Worm (Caenorhabditis elegans) whole organism, young adult: ENCODE measurements around the gene vrk-1.

Experiments
- B0035.1 ChIP-seq: sonication (generic microtip); optimal IDR thresholded peaks from 2 replicates; lab custom pipeline; 2016; ENCODE audit warnings: missing genetic modification characterization, mild to moderate bottlenecking, missing compliant biosample characterization, missing genotype, missing genetic modification reagents
- B0261.1 ChIP-seq: sonication (generic microtip); optimal IDR thresholded peaks from 2 replicates; lab custom pipeline; 2016; ENCODE audit warnings: mild to moderate bottlenecking, missing genetic modification characterization, moderate library complexity, missing compliant biosample characterization
- B0336.3 ChIP-seq: fragments of 200-800 bp; sonication (Bioruptor generic); IDR thresholded peaks from 2 replicates; pipeline ENCODE4 v1.3.6; 2022; ENCODE audit warnings: missing genetic modification characterization, missing compliant biosample characterization
- C06A6.2 ChIP-seq: fragments of 200-800 bp; sonication (Bioruptor generic); conservative IDR thresholded peaks from 2 replicates; pipeline ENCODE4 v1.3.6; 2022; ENCODE audit warnings: missing genetic modification characterization, missing compliant biosample characterization
- D2030.7 ChIP-seq: fragments of 200-800 bp; sonication (Bioruptor generic); IDR thresholded peaks from 2 replicates; pipeline ENCODE4 v1.3.6; 2022; ENCODE audit warnings: missing genetic modification reagents, missing genetic modification characterization, missing compliant biosample characterization
- F23B12.7 ChIP-seq: sonication (generic microtip); optimal IDR thresholded peaks from 2 replicates; lab custom pipeline; 2017; ENCODE audit warnings: missing genetic modification characterization, mild to moderate bottlenecking, missing compliant biosample characterization, antibody characterized with exemption, moderate library complexity; ENCODE audit not compliant: insufficient read depth
- F33H1.4 ChIP-seq: fragments of 200-800 bp; sonication (Bioruptor generic); IDR thresholded peaks from 2 replicates; pipeline ENCODE4 v1.3.6; 2022; ENCODE audit warnings: missing genetic modification reagents, missing genetic modification characterization, missing compliant biosample characterization
- F52B5.7 ChIP-seq: sonication (generic microtip); optimal IDR thresholded peaks from 2 replicates; lab custom pipeline; 2016; ENCODE audit warnings: mild to moderate bottlenecking, missing genetic modification characterization, missing compliant biosample characterization
- F55B11.4 ChIP-seq: sonication (generic microtip); optimal IDR thresholded peaks from 2 replicates; lab custom pipeline; 2016; ENCODE audit warnings: missing compliant biosample characterization, missing genetic modification characterization, borderline replicate concordance; ENCODE audit not compliant: insufficient read depth
- F57A8.1 ChIP-seq: fragments of 200-800 bp; sonication (Bioruptor generic); optimal IDR thresholded peaks from 2 replicates; lab custom pipeline; 2018; ENCODE audit warnings: mild to moderate bottlenecking, missing genetic modification characterization, moderate library complexity, missing compliant biosample characterization
- T26A5.8 ChIP-seq: sonication (generic microtip); optimal IDR thresholded peaks from 2 replicates; lab custom pipeline; 2016; ENCODE audit warnings: missing genetic modification characterization, missing compliant biosample characterization
- Y67H2A.10 ChIP-seq: fragments of 200-800 bp; sonication (Bioruptor generic); conservative IDR thresholded peaks from 2 replicates; pipeline ENCODE4 v1.3.6; 2022; ENCODE audit warnings: missing genetic modification reagents, missing genetic modification characterization, missing compliant biosample characterization
- ZK185.1 ChIP-seq: sonication (generic microtip); optimal IDR thresholded peaks from 2 replicates; lab custom pipeline; 2016; ENCODE audit warnings: mild to moderate bottlenecking, missing genetic modification characterization, missing compliant biosample characterization; ENCODE audit not compliant: poor library complexity, severe bottlenecking
- aptf-2 ChIP-seq: fragments of 200-800 bp; sonication (Bioruptor generic); conservative IDR thresholded peaks from 2 replicates; pipeline ENCODE4 v1.3.6; 2022; ENCODE audit warnings: missing genetic modification reagents, missing genetic modification characterization, missing compliant biosample characterization
- attf-5 ChIP-seq: fragments of 200-800 bp; sonication (Bioruptor generic); optimal IDR thresholded peaks from 2 replicates; lab custom pipeline; 2018; ENCODE audit warnings: mild to moderate bottlenecking, missing genetic modification characterization, missing compliant biosample characterization
- bed-1 ChIP-seq: fragments of 200-800 bp; sonication (Bioruptor generic); IDR thresholded peaks from 2 replicates; pipeline ENCODE4 v1.3.6; 2022; ENCODE audit warnings: missing genetic modification reagents, missing genetic modification characterization, missing compliant biosample characterization
- ccch-3 ChIP-seq: fragments of 200-800 bp; sonication (Bioruptor generic); optimal IDR thresholded peaks from 2 replicates; lab custom pipeline; 2018; ENCODE audit warnings: mild to moderate bottlenecking, missing genetic modification characterization, missing compliant biosample characterization
- ceh-40 ChIP-seq: fragments of 200-800 bp; sonication (Bioruptor generic); IDR thresholded peaks from 2 replicates; pipeline ENCODE4 v1.3.6; 2022; ENCODE audit warnings: missing genetic modification characterization, missing compliant biosample characterization
- ceh-91 ChIP-seq: fragments of 200-800 bp; sonication (Bioruptor generic); IDR thresholded peaks from 2 replicates; pipeline ENCODE4 v1.3.6; 2022; ENCODE audit warnings: missing genetic modification reagents, missing genetic modification characterization, missing compliant biosample characterization
- chd-7 ChIP-seq: sonication (generic microtip); optimal IDR thresholded peaks from 2 replicates; lab custom pipeline; 2016; ENCODE audit warnings: mild to moderate bottlenecking, missing genetic modification characterization, moderate library complexity, missing compliant biosample characterization
- dpl-1 ChIP-seq: fragments of 150-350 bp; optimal IDR thresholded peaks from 2 replicates; lab custom pipeline; 2014; ENCODE audit warnings: missing biosample characterization, missing genetic modification reagents, missing genetic modification characterization
- efl-1 ChIP-seq: fragments of 150-350 bp; optimal IDR thresholded peaks from 2 replicates; lab custom pipeline; 2014; ENCODE audit warnings: missing biosample characterization, missing genetic modification reagents, missing genetic modification characterization
- egl-44 ChIP-seq: fragments of 200-800 bp; sonication (Bioruptor generic); IDR thresholded peaks from 2 replicates; pipeline ENCODE4 v1.3.6; 2022; ENCODE audit warnings: missing genetic modification reagents, missing genetic modification characterization, missing compliant biosample characterization
- fkh-3 ChIP-seq: sonication (generic microtip); optimal IDR thresholded peaks from 2 replicates; lab custom pipeline; 2016; ENCODE audit warnings: mild to moderate bottlenecking, missing genetic modification characterization, missing compliant biosample characterization
- hlh-26 ChIP-seq: fragments of 200-800 bp; sonication (Bioruptor generic); conservative IDR thresholded peaks from 2 replicates; pipeline ENCODE4 v1.3.6; 2022; ENCODE audit warnings: missing genetic modification reagents, missing genetic modification characterization, missing compliant biosample characterization
- hmg-1.2 ChIP-seq: fragments of 200-800 bp; sonication (Bioruptor generic); IDR thresholded peaks from 2 replicates; pipeline ENCODE4 v1.3.6; 2022; ENCODE audit warnings: missing genetic modification reagents, missing genetic modification characterization, missing compliant biosample characterization
- let-607 ChIP-seq, 2 experiments: fragments of 200-800 bp in 1 of 2; sonication (Bioruptor generic) in 1 of 2; sonication (generic microtip) in 1 of 2; optimal IDR thresholded peaks; 2 replicates each; lab custom pipeline; 2016 to 2018; ENCODE audit warnings: mild to moderate bottlenecking in 2 of 2, missing compliant biosample characterization in 2 of 2, missing genetic modification characterization in 2 of 2, moderate library complexity in 2 of 2, missing genotype in 1 of 2
- lin-26 ChIP-seq: fragments of 200-800 bp; sonication (Bioruptor generic); IDR thresholded peaks from 2 replicates; pipeline ENCODE4 v1.3.6; 2022; ENCODE audit warnings: missing genetic modification reagents, missing genetic modification characterization, missing compliant biosample characterization
- lin-35 ChIP-seq, 3 experiments: fragments of 150-350 bp in 2 of 3; sonication (generic microtip) in 1 of 3; optimal IDR thresholded peaks; 2 replicates each; lab custom pipeline; 2014 to 2018; ENCODE audit warnings: missing biosample characterization in 3 of 3, missing genetic modification characterization in 3 of 3, missing genetic modification reagents in 3 of 3
- lsl-1 ChIP-seq: fragments of 200-800 bp; sonication (Bioruptor generic); optimal IDR thresholded peaks from 2 replicates; lab custom pipeline; 2018; ENCODE audit warnings: mild to moderate bottlenecking, missing genetic modification characterization, moderate library complexity, missing compliant biosample characterization
- lsy-27 ChIP-seq: sonication (generic microtip); optimal IDR thresholded peaks from 2 replicates; lab custom pipeline; 2017; ENCODE audit warnings: missing genetic modification characterization, mild to moderate bottlenecking, missing compliant biosample characterization, antibody characterized with exemption, missing genotype, borderline replicate concordance; ENCODE audit not compliant: insufficient read depth
- madf-6 ChIP-seq: fragments of 200-800 bp; sonication (Bioruptor generic); IDR thresholded peaks from 2 replicates; pipeline ENCODE4 v1.3.6; 2022; ENCODE audit warnings: missing genetic modification reagents, missing genetic modification characterization, missing compliant biosample characterization
- madf-8 ChIP-seq: fragments of 200-800 bp; sonication (Bioruptor generic); conservative IDR thresholded peaks from 2 replicates; pipeline ENCODE4 v1.3.6; 2022; ENCODE audit warnings: missing genetic modification reagents, missing genetic modification characterization, missing compliant biosample characterization
- mxl-1 ChIP-seq: sonication (generic microtip); optimal IDR thresholded peaks from 2 replicates; lab custom pipeline; 2016; ENCODE audit warnings: missing genetic modification characterization, missing compliant biosample characterization
- nhr-120 ChIP-seq: fragments of 200-800 bp; sonication (Bioruptor generic); IDR thresholded peaks from 2 replicates; pipeline ENCODE4 v1.3.6; 2022; ENCODE audit warnings: missing genetic modification characterization, missing compliant biosample characterization
- pha-4 ChIP-seq: fragments of 150-350 bp; sonication (generic microtip); optimal IDR thresholded peaks from 2 replicates; lab custom pipeline; 2014; ENCODE audit warnings: missing biosample characterization, missing genetic modification reagents, missing genetic modification characterization
- repo-1 ChIP-seq: sonication (generic microtip); optimal IDR thresholded peaks from 2 replicates; lab custom pipeline; 2017; ENCODE audit warnings: mild to moderate bottlenecking, missing genetic modification characterization, missing compliant biosample characterization
- rpc-1 ChIP-seq, 2 experiments: fragments of 150-350 bp in 1 of 2; sonication (generic microtip) in 1 of 2; optimal IDR thresholded peaks; 2 replicates each; lab custom pipeline; 2014 to 2018; ENCODE audit warnings: missing biosample characterization in 1 of 2, missing genetic modification characterization in 1 of 2, missing genetic modification reagents in 1 of 2, missing genotype in 1 of 2
- snpc-1.3 ChIP-seq: sonication (generic microtip); optimal IDR thresholded peaks from 2 replicates; lab custom pipeline; 2017; ENCODE audit warnings: missing genetic modification characterization, mild to moderate bottlenecking, missing compliant biosample characterization, antibody characterized with exemption, moderate library complexity, missing genotype, missing genetic modification reagents; ENCODE audit not compliant: insufficient read depth
- snpc-3.4 ChIP-seq: sonication (generic microtip); optimal IDR thresholded peaks from 2 replicates; lab custom pipeline; 2017; ENCODE audit warnings: missing genetic modification characterization, mild to moderate bottlenecking, missing compliant biosample characterization, antibody characterized with exemption, moderate library complexity, missing genotype, missing genetic modification reagents
- tbp1 ChIP-seq: fragments of 200-800 bp; sonication (Bioruptor generic); optimal IDR thresholded peaks from 2 replicates; lab custom pipeline; 2018; ENCODE audit warnings: mild to moderate bottlenecking, missing genetic modification characterization, missing compliant biosample characterization
- tbx-9 ChIP-seq: sonication (generic microtip); optimal IDR thresholded peaks from 2 replicates; lab custom pipeline; 2016; ENCODE audit warnings: borderline replicate concordance, missing genetic modification characterization, inconsistent platforms, missing compliant biosample characterization
- zfh-2 ChIP-seq: fragments of 200-800 bp; sonication (Bioruptor generic); conservative IDR thresholded peaks from 2 replicates; pipeline ENCODE4 v1.3.6; 2022; ENCODE audit warnings: missing genetic modification reagents, missing genetic modification characterization, missing compliant biosample characterization
- ztf-26 ChIP-seq: sonication (generic microtip); optimal IDR thresholded peaks from 2 replicates; lab custom pipeline; 2017; ENCODE audit warnings: missing genetic modification characterization, missing compliant biosample characterization
- ztf-3 ChIP-seq: fragments of 200-800 bp; sonication (Bioruptor generic); optimal IDR thresholded peaks from 2 replicates; lab custom pipeline; 2018; ENCODE audit warnings: mild to moderate bottlenecking, missing genetic modification characterization, missing compliant biosample characterization
- ztf-6 ChIP-seq: fragments of 200-800 bp; sonication (Bioruptor generic); IDR thresholded peaks from 2 replicates; pipeline ENCODE4 v1.3.6; 2022; ENCODE audit warnings: missing genetic modification reagents, missing genetic modification characterization, missing compliant biosample characterization

Gene vrk-1

ce11 chrII:5904252-5904651, 17.5 kb upstream of the vrk-1 start, which contains the start of gene tsp-18:
tsp-18 (plus strand) TSS chrII:5904552.
- TF ChIP-seq ceh-40 (no peak), ZK185.1 (tag; lab: Kevin White, UChicago) (no peak), F52B5.7 (no peak), B0035.1 (no peak), ztf-6 (GFP tag; lab: Robert Waterston, UW) (no peak), ccch-3 (GFP tag; lab: Kevin White, UChicago) (no peak), T26A5.8 (tag; lab: Kevin White, UChicago) (no peak), efl-1 (GFP tag; lab: Kevin White, UChicago) (no peak), dpl-1 (GFP tag; lab: Kevin White, UChicago) (no peak), mxl-1 (tag; lab: Kevin White, UChicago) (no peak), zfh-2 (GFP tag; lab: Robert Waterston, UW) (no peak)

ce11 chrII:5906274-5906673, 15.5 kb upstream of the vrk-1 start, which contains the start of gene F59G1.8:
F59G1.8 (plus strand) TSS chrII:5906566.
- TF ChIP-seq T26A5.8 (tag; lab: Kevin White, UChicago) (no peak), B0261.1 (tag; lab: Kevin White, UChicago) (no peak), madf-8 (GFP tag; lab: Robert Waterston, UW) (peak; percentile 64), chd-7 (no peak), efl-1 (GFP tag; lab: Kevin White, UChicago) (peak; percentile 66), ztf-26 (tag; lab: Kevin White, UChicago) (no peak), bed-1 (GFP tag; lab: Robert Waterston, UW) (no peak), let-607 (tag; optimal IDR thresholded peaks at IDR 0.05; lab: Kevin White, UChicago) (no peak), Y67H2A.10 (no peak), madf-6 (GFP tag; lab: Robert Waterston, UW) (peak; percentile 76), lin-35 (GFP tag; optimal IDR thresholded peaks at IDR 0.05; lab: Kevin White, UChicago) (no peak), B0035.1 (no peak), dpl-1 (GFP tag; lab: Kevin White, UChicago) (peak; percentile 34), ztf-3 (GFP tag; lab: Kevin White, UChicago) (no peak), F23B12.7 (tag; lab: Kevin White, UChicago) (no peak), B0336.3 (GFP tag; lab: Robert Waterston, UW) (no peak), lsl-1 (peak; percentile 64), snpc-1.3 (tag; lab: Kevin White, UChicago) (no peak), nhr-120 (GFP tag; lab: Robert Waterston, UW) (no peak), F57A8.1 (GFP tag; lab: Kevin White, UChicago) (no peak), attf-5 (GFP tag; lab: Kevin White, UChicago) (no peak), pha-4 (tag; lab: Kevin White, UChicago) (no peak), repo-1 (tag; lab: Kevin White, UChicago) (no peak), C06A6.2 (GFP tag; lab: Robert Waterston, UW) (no peak), tbp1 (GFP tag; lab: Kevin White, UChicago) (no peak), aptf-2 (GFP tag; lab: Robert Waterston, UW) (0 out of 2 replicates have a peak, but pooled peaks have one; percentile 17), snpc-3.4 (tag; lab: Kevin White, UChicago) (no peak), hmg-1.2 (GFP tag; lab: Robert Waterston, UW) (no peak), lin-26 (no peak), tbx-9 (tag; lab: Kevin White, UChicago) (no peak), ceh-91 (GFP tag; lab: Robert Waterston, UW) (peak; percentile 30; the same call in 1 of the 2 replicates), hlh-26 (GFP tag; lab: Robert Waterston, UW) (no peak), F55B11.4 (tag; lab: Kevin White, UChicago) (no peak), D2030.7 (GFP tag; lab: Robert Waterston, UW) (no peak), F33H1.4 (GFP tag; lab: Robert Waterston, UW) (peak; percentile 73), lsy-27 (no peak), egl-44 (GFP tag; lab: Robert Waterston, UW) (no peak), rpc-1 (optimal IDR thresholded peaks at IDR 0.05; lab: Kevin White, UChicago) (no peak), rpc-1 (tag; optimal IDR thresholded peaks at IDR 0.05; lab: Kevin White, UChicago) (no peak), fkh-3 (tag; lab: Kevin White, UChicago) (no peak)
